Fruit fly (Drosophila melanogaster): ENCODE results near the gene CG7115.
A peak's percentile ranks its signal among the peaks of the same experiment; 100 is the strongest.

The CG7115 gene

dm6 chr2L:7813357-7813756, 7.6 kb upstream of the CG7115 start (continued):
- TF ChIP-seq nau (GFP tag; optimal IDR thresholded peaks at IDR 0.05) (peak; percentile 68), ranshi (GFP tag; IDR thresholded peaks at IDR 0.05) (no peak), CoRest (tag; optimal IDR thresholded peaks at IDR 0.05) (peak; percentile 1), CG12219 (GFP tag; optimal IDR thresholded peaks at IDR 0.05) (peak; percentile 25), CG17568 (GFP tag; optimal IDR thresholded peaks at IDR 0.05) (peak; percentile 43), ind (GFP tag; optimal IDR thresholded peaks at IDR 0.05) (no peak), BtbVII (GFP tag; optimal IDR thresholded peaks at IDR 0.05) (peak; percentile 65), CG13894 (tag; optimal IDR thresholded peaks at IDR 0.05) (peak; percentile 87), eyg (GFP tag; optimal IDR thresholded peaks at IDR 0.05) (peak; percentile 70), Sox102F (GFP tag; optimal IDR thresholded peaks at IDR 0.05) (no peak), row (GFP tag; IDR thresholded peaks at IDR 0.05) (peak; percentile 5; the same call in 1 of the 3 replicates), gce (GFP tag; IDR thresholded peaks at IDR 0.05) (0 out of 3 replicates have a peak, but pooled peaks have one; percentile 20), CG1647 (GFP tag; optimal IDR thresholded peaks at IDR 0.05) (peak; percentile 29), NfI (GFP tag; optimal IDR thresholded peaks at IDR 0.05) (peak; percentile 19), CG7987 (GFP tag; optimal IDR thresholded peaks at IDR 0.05) (peak; percentile 84), CG10209 (GFP tag; optimal IDR thresholded peaks at IDR 0.05) (peak; percentile 37), Awh (GFP tag; IDR thresholded peaks at IDR 0.05) (peak; percentile 84), Ptx1 (GFP tag; IDR thresholded peaks at IDR 0.05) (no peak), mam (GFP tag; optimal IDR thresholded peaks at IDR 0.05) (peak; percentile 1), zen2 (GFP tag; IDR thresholded peaks at IDR 0.05; ENCODE audit: partially characterized antibody) (no peak), chm (GFP tag; IDR thresholded peaks at IDR 0.05) (peak; percentile 62; the same call in 1 of the 2 replicates), slou (GFP tag; optimal IDR thresholded peaks at IDR 0.05) (peak; percentile 41), CG11093 (GFP tag; IDR thresholded peaks at IDR 0.05) (0 out of 3 replicates have a peak, but pooled peaks have one; percentile 30), HHEX (GFP tag; optimal IDR thresholded peaks at IDR 0.05) (peak; percentile 77), dmrt11E (tag; optimal IDR thresholded peaks at IDR 0.05) (peak; percentile 44), otp (GFP tag; IDR thresholded peaks at IDR 0.05) (peak; percentile 51; the same call in 1 of the 3 replicates), CG2678 (tag; optimal IDR thresholded peaks at IDR 0.05) (peak; percentile 80), tup (GFP tag; optimal IDR thresholded peaks at IDR 0.05) (peak; percentile 61), CG13624 (GFP tag; optimal IDR thresholded peaks at IDR 0.05) (peak; percentile 61), CG6683 (GFP tag; optimal IDR thresholded peaks at IDR 0.05) (peak; percentile 62), CG6254 (GFP tag; optimal IDR thresholded peaks at IDR 0.05) (peak; percentile 69), lbe (GFP tag; optimal IDR thresholded peaks at IDR 0.05) (no peak), repo (GFP tag; optimal IDR thresholded peaks at IDR 0.05) (no peak), Dip3 (GFP tag; optimal IDR thresholded peaks at IDR 0.05) (peak; percentile 38), crc (GFP tag; optimal IDR thresholded peaks at IDR 0.05) (peak; percentile 3), Lhr (GFP tag; optimal IDR thresholded peaks at IDR 0.05) (peak; percentile 33), ham (GFP tag; IDR thresholded peaks at IDR 0.05) (no peak), fd64A (GFP tag; optimal IDR thresholded peaks at IDR 0.05) (peak; percentile 81), dimm (GFP tag; IDR thresholded peaks at IDR 0.05) (no peak), sd (tag; optimal IDR thresholded peaks at IDR 0.05) (peak; percentile 37), Vsx1 (GFP tag; optimal IDR thresholded peaks at IDR 0.05) (peak; percentile 7), ato (GFP tag; IDR thresholded peaks at IDR 0.05; ENCODE audit: partially characterized antibody) (no peak), pho (GFP tag; optimal IDR thresholded peaks at IDR 0.05) (peak; percentile 34), sima (GFP tag; optimal IDR thresholded peaks at IDR 0.05) (no peak), Sry-δ (GFP tag; optimal IDR thresholded peaks at IDR 0.05) (peak; percentile 1), stc (GFP tag; IDR thresholded peaks at IDR 0.05) (no peak; the same call in 1 of the 2 replicates), lab (GFP tag; optimal IDR thresholded peaks at IDR 0.05) (peak; percentile 90), CG15601 (tag; optimal IDR thresholded peaks at IDR 0.05) (peak; percentile 61), Xrp1 (GFP tag; IDR thresholded peaks at IDR 0.05) (peak; percentile 62), Dek (tag; optimal IDR thresholded peaks at IDR 0.05) (peak; percentile 51)
